Fruit fly (Drosophila melanogaster): ENCODE data around the gene hb.

DNA sequence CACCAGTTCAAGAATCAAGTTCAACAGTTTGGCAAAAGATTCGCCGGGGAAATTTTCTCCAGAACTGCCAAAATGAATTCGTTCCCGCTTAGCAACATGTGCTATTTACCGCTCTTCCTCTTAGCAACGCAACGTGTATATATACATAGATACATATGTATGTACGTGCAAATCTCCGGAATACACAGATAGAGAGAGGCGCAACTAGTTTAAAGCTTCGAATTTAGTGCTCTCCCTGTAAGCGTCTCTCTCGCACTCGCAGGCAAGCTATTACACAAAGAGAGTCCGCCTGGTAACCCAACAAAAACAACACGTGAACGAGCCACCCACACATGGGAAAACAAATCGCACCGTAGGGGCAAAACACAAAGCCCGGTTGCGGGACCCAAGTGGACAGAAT lies 38.9 kb downstream of the hb start:
- TF ChIP-seq CG10462 (GFP tag; optimal IDR thresholded peaks at IDR 0.05): no peak
- no peak for TF ChIP-seq CG7556 (GFP tag; optimal IDR thresholded peaks at IDR 0.05)
- no peak for TF ChIP-seq CG11456 (GFP tag; IDR thresholded peaks at IDR 0.05)
- TF ChIP-seq mam (GFP tag; optimal IDR thresholded peaks at IDR 0.05): no peak
- no peak for TF ChIP-seq CG3995 (GFP tag; optimal IDR thresholded peaks at IDR 0.05)
- no peak for TF ChIP-seq CG5953 (GFP tag; IDR thresholded peaks at IDR 0.05)
- no peak for TF ChIP-seq CHES-1-like (GFP tag; optimal IDR thresholded peaks at IDR 0.05)
- no peak for TF ChIP-seq fru (optimal IDR thresholded peaks at IDR 0.05)
- TF ChIP-seq pb (GFP tag; optimal IDR thresholded peaks at IDR 0.05): no peak
- TF ChIP-seq psq (GFP tag; optimal IDR thresholded peaks at IDR 0.05): no peak
- TF ChIP-seq esg (GFP tag; conservative IDR thresholded peaks at IDR 0.05): no peak
- no peak for TF ChIP-seq chif (GFP tag; optimal IDR thresholded peaks at IDR 0.05)
- no peak for TF ChIP-seq CG4328 (GFP tag; optimal IDR thresholded peaks at IDR 0.05)

All from whole organism, embryonic.